Worm (Caenorhabditis elegans) whole organism, late embryonic: ENCODE data around the gene R08A2.1.

ENCODE experiments used
- ceh-19 ChIP-seq: fragments of 200-800 bp; sonication (Bioruptor generic); optimal IDR thresholded peaks from 2 replicates; lab custom pipeline; 2018; ENCODE audit warnings: mild to moderate bottlenecking, missing genetic modification characterization, missing compliant biosample characterization
- ceh-30 ChIP-seq: fragments of 150-350 bp; optimal IDR thresholded peaks from 2 replicates; lab custom pipeline; 2014; ENCODE audit warnings: missing biosample characterization, missing genetic modification characterization
- che-1 ChIP-seq: sonication (generic microtip); optimal IDR thresholded peaks from 2 replicates; lab custom pipeline; 2016; ENCODE audit warnings: mild to moderate bottlenecking, missing genetic modification characterization, missing compliant biosample characterization
- dve-1 ChIP-seq: sonication (generic microtip); optimal IDR thresholded peaks from 2 replicates; lab custom pipeline; 2017; ENCODE audit warnings: antibody characterized with exemption, mild to moderate bottlenecking, missing genetic modification characterization, missing compliant biosample characterization
- elt-2 ChIP-seq: sonication (generic microtip); optimal IDR thresholded peaks from 2 replicates; lab custom pipeline; 2016; ENCODE audit warnings: missing genetic modification reagents, missing genetic modification characterization, missing compliant biosample characterization
- fkh-10 ChIP-seq: fragments of 150-350 bp; optimal IDR thresholded peaks from 2 replicates; lab custom pipeline; 2014; ENCODE audit warnings: missing biosample characterization, missing genetic modification reagents, missing genetic modification characterization
- mec-3 ChIP-seq: sonication (generic microtip); optimal IDR thresholded peaks from 2 replicates; lab custom pipeline; 2016; ENCODE audit warnings: borderline replicate concordance, missing genetic modification characterization, missing compliant biosample characterization
- nhr-11 ChIP-seq: fragments of 150-350 bp; optimal IDR thresholded peaks from 2 replicates; lab custom pipeline; 2014; ENCODE audit warnings: missing biosample characterization, missing genetic modification characterization
- pat-9 ChIP-seq: fragments of 200-800 bp; sonication (Bioruptor generic); optimal IDR thresholded peaks from 2 replicates; lab custom pipeline; 2018; ENCODE audit warnings: mild to moderate bottlenecking, missing genetic modification characterization, moderate library complexity, missing compliant biosample characterization
- pros-1 ChIP-seq: fragments of 150-350 bp; optimal IDR thresholded peaks from 2 replicates; lab custom pipeline; 2014; ENCODE audit warnings: missing biosample characterization, missing genetic modification reagents, missing genetic modification characterization
- sox-4 ChIP-seq: sonication (generic microtip); optimal IDR thresholded peaks from 2 replicates; lab custom pipeline; 2017; ENCODE audit warnings: mild to moderate bottlenecking, missing genetic modification characterization, inconsistent platforms, missing compliant biosample characterization
- tbx-2 ChIP-seq: sonication (generic microtip); optimal IDR thresholded peaks from 2 replicates; lab custom pipeline; 2016; ENCODE audit warnings: missing genetic modification characterization, missing compliant biosample characterization

DNA sequence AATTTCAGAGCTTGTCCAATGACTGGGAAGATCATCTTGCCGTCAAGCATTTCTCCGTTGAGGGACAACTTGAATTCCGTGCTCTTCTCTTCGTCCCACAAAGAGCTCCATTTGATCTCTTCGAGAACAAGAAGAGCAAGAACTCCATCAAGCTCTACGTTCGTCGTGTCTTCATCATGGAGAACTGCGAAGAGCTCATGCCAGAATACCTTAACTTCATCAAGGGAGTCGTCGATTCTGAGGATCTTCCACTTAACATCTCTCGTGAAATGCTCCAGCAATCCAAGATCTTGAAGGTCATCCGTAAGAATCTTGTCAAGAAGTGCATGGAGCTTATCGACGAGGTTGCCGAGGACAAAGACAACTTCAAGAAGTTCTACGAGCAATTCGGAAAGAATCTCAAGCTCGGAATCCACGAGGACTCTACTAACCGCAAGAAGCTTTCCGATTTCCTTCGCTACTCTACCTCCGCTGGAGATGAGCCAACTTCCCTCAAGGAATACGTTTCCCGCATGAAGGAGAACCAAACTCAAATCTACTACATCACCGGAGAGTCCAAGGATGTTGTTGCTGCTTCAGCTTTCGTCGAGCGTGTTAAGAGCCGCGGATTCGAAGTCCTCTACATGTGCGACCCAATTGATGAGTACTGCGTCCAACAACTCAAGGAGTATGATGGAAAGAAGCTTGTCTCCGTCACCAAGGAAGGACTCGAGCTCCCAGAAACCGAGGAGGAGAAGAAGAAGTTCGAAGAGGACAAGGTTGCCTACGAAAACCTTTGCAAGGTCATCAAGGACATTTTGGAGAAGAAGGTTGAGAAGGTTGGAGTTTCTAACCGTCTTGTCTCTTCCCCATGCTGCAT lies 32.1 kb downstream of the R08A2.1 start:
- TF ChIP-seq pros-1 (tag; lab: Kevin White, UChicago) (no peak), ceh-30 (no peak), pat-9 (tag; lab: Kevin White, UChicago) (no peak), mec-3 (tag; lab: Kevin White, UChicago) (no peak), tbx-2 (tag; lab: Kevin White, UChicago) (no peak), ceh-19 (no peak), che-1 (tag; lab: Kevin White, UChicago) (no peak), nhr-11 (tag; lab: Kevin White, UChicago) (no peak), fkh-10 (no peak), dve-1 (tag; lab: Kevin White, UChicago) (no peak), elt-2 (tag; lab: Kevin White, UChicago) (no peak), sox-4 (tag; lab: Kevin White, UChicago) (no peak)
